Fruit fly (Drosophila melanogaster): Measurements from ENCODE around the gene Oscillin.

DNA sequence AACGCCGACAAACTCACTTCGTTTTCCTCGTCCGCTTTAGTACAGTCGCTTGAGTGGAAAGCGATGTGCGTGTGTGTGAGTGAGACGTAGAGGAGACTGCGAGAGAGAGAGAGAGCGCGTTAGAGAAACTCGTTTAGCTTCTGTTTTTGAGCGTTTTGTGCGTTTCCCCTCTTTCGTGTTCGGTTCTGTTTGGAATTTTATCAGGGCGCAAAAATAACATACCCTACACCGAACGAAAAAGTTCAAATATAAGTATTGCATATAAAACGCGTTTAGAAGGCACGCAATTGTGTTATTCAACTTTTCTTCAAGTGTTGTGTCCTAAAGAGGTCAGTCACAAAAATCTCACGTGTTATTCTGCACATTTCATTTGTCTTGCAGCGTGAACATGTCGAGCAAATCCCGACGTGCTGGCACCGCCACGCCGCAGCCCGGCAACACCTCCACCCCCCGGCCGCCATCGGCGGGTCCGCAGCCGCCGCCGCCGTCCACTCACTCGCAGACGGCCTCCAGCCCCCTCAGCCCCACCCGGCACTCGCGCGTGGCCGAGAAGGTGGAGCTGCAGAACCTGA is 3.9 kb upstream of the Oscillin start:
- TF ChIP-seq CG14711 (tag; optimal IDR thresholded peaks at IDR 0.05) (no peak), CG12768 (GFP tag; optimal IDR thresholded peaks at IDR 0.05) (no peak), Hr96 (GFP tag; optimal IDR thresholded peaks at IDR 0.05) (no peak), ovo (GFP tag; optimal IDR thresholded peaks at IDR 0.05) (no peak)
